Fruit fly (Drosophila melanogaster) whole organism, embryonic: ENCODE data around the gene Plzf.

Experiments used
- ATbp ChIP-seq: fragments of 200-800 bp; sonication (Bioruptor generic); optimal IDR thresholded peaks from 2 replicates; lab custom pipeline; 2017; ENCODE audit warnings: missing biosample characterization, mild to moderate bottlenecking, missing genetic modification characterization, missing genetic modification reagents
- CG1024 ChIP-seq: fragments of 200-800 bp; sonication (Bioruptor generic); IDR thresholded peaks from 2 replicates; pipeline ENCODE4 v1.3.6; 2022; ENCODE audit warnings: missing biosample characterization, missing genetic modification characterization
- CG10321 ChIP-seq: fragments of 200-800 bp; sonication (Bioruptor generic); IDR thresholded peaks from 2 replicates; pipeline ENCODE4 v1.3.6; 2022; ENCODE audit warnings: missing biosample characterization, missing genetic modification characterization
- CG10979 ChIP-seq: fragments of 200-800 bp; sonication (Bioruptor generic); optimal IDR thresholded peaks from 2 replicates; lab custom pipeline; 2018; ENCODE audit warnings: missing biosample characterization, mild to moderate bottlenecking, missing genetic modification characterization, moderate library complexity
- CG11085 ChIP-seq: fragments of 200-800 bp; sonication (Bioruptor generic); IDR thresholded peaks from 2 replicates; pipeline ENCODE4 v1.3.6; 2022; ENCODE audit warnings: missing biosample characterization, missing genetic modification characterization
- CG11398 ChIP-seq: fragments of 200-800 bp; sonication (Bioruptor generic); optimal IDR thresholded peaks from 2 replicates; lab custom pipeline; 2016; ENCODE audit warnings: missing biosample characterization, missing genetic modification characterization
- CG12744 ChIP-seq: fragments of 200-800 bp; sonication (Bioruptor generic); optimal IDR thresholded peaks from 2 replicates; lab custom pipeline; 2016; ENCODE audit warnings: missing biosample characterization, missing genetic modification characterization
- CG1529 ChIP-seq: fragments of 200-800 bp; sonication (Bioruptor generic); optimal IDR thresholded peaks from 3 replicates; lab custom pipeline; 2018; ENCODE audit warnings: missing biosample characterization, missing genetic modification characterization
- CG15479 ChIP-seq: fragments of 200-800 bp; sonication (Bioruptor generic); optimal IDR thresholded peaks from 3 replicates; lab custom pipeline; 2019; ENCODE audit warnings: missing biosample characterization, mild to moderate bottlenecking, missing genetic modification characterization, moderate library complexity
- CG15601 ChIP-seq: fragments of 200-800 bp; sonication (Bioruptor generic); optimal IDR thresholded peaks from 3 replicates; lab custom pipeline; 2019; ENCODE audit warnings: missing biosample characterization, mild to moderate bottlenecking, missing genetic modification characterization, moderate library complexity
- CG16815 ChIP-seq: fragments of 200-800 bp; sonication (Bioruptor generic); optimal IDR thresholded peaks from 3 replicates; lab custom pipeline; 2017; ENCODE audit warnings: missing biosample characterization, mild to moderate bottlenecking, missing genetic modification characterization
- CG17568 ChIP-seq: fragments of 200-800 bp; sonication (Bioruptor generic); optimal IDR thresholded peaks from 2 replicates; lab custom pipeline; 2018; ENCODE audit warnings: missing biosample characterization, mild to moderate bottlenecking, missing genetic modification characterization, moderate library complexity
- CG1792 ChIP-seq: fragments of 200-800 bp; sonication (Bioruptor generic); optimal IDR thresholded peaks from 2 replicates; lab custom pipeline; 2016; ENCODE audit warnings: missing biosample characterization, missing genetic modification characterization
- CG31224 ChIP-seq: fragments of 200-800 bp; sonication (Bioruptor generic); IDR thresholded peaks from 2 replicates; pipeline ENCODE4 v1.3.6; 2022; ENCODE audit warnings: missing biosample characterization, missing genetic modification characterization
- CG32532 ChIP-seq: fragments of 200-800 bp; sonication (Bioruptor generic); IDR thresholded peaks from 2 replicates; pipeline ENCODE4 v1.3.6; 2022; ENCODE audit warnings: missing biosample characterization, missing genetic modification characterization
- CG9797 ChIP-seq: fragments of 200-800 bp; sonication (Bioruptor generic); optimal IDR thresholded peaks from 3 replicates; lab custom pipeline; 2018; ENCODE audit warnings: missing biosample characterization, mild to moderate bottlenecking, missing genetic modification characterization
- Dip2 ChIP-seq: fragments of 200-800 bp; sonication (Bioruptor generic); IDR thresholded peaks from 2 replicates; pipeline ENCODE4 v1.3.6; 2022; ENCODE audit warnings: missing biosample characterization, missing genetic modification characterization
- Doc3 ChIP-seq: fragments of 200-800 bp; sonication (Bioruptor generic); IDR thresholded peaks from 3 replicates; pipeline ENCODE4 v1.3.6; 2022; ENCODE audit warnings: missing biosample characterization, missing genetic modification characterization; ENCODE audit not compliant: partially characterized antibody
- Dp ChIP-seq: fragments of 200-800 bp; sonication (Bioruptor generic); optimal IDR thresholded peaks from 2 replicates; lab custom pipeline; 2018; ENCODE audit warnings: missing biosample characterization, mild to moderate bottlenecking, missing genetic modification characterization, moderate library complexity
- H2.0 ChIP-seq: fragments of 200-800 bp; sonication (Bioruptor generic); IDR thresholded peaks from 2 replicates; pipeline ENCODE4 v1.3.6; 2022; ENCODE audit warnings: missing biosample characterization, missing genetic modification characterization
- HmgD ChIP-seq: fragments of 200-800 bp; sonication (Bioruptor generic); optimal IDR thresholded peaks from 3 replicates; lab custom pipeline; 2016; ENCODE audit warnings: missing biosample characterization, missing genetic modification characterization
- Hr3 ChIP-seq: fragments of 200-800 bp; sonication (Bioruptor generic); optimal IDR thresholded peaks from 3 replicates; lab custom pipeline; 2016; ENCODE audit warnings: missing biosample characterization, missing genetic modification characterization
- Hr39 ChIP-seq: fragments of >200 bp; optimal IDR thresholded peaks from 2 replicates; lab custom pipeline; 2017
- Mrtf ChIP-seq: fragments of 200-800 bp; sonication (Bioruptor generic); IDR thresholded peaks from 3 replicates; pipeline ENCODE4 v1.3.6; 2022; ENCODE audit warnings: missing biosample characterization, missing genetic modification characterization
- NFAT ChIP-seq: fragments of 200-800 bp; sonication (Bioruptor generic); IDR thresholded peaks from 2 replicates; pipeline ENCODE4 v1.3.6; 2022; ENCODE audit warnings: missing biosample characterization, missing genetic modification characterization
- Neu2 ChIP-seq: fragments of 200-800 bp; sonication (Bioruptor generic); optimal IDR thresholded peaks from 3 replicates; lab custom pipeline; 2016; ENCODE audit warnings: missing biosample characterization, missing genetic modification characterization, borderline replicate concordance
- Scr ChIP-seq: fragments of 200-800 bp; sonication (Bioruptor generic); IDR thresholded peaks from 2 replicates; pipeline ENCODE4 v1.3.6; 2022; ENCODE audit warnings: missing biosample characterization, missing genetic modification characterization; ENCODE audit not compliant: partially characterized antibody
- Trl ChIP-seq, 3 experiments: fragments of >200 bp in 2 of 3; fragments of 200-800 bp in 1 of 3; sonication (Bioruptor generic) in 1 of 3; optimal IDR thresholded peaks; 2 replicates in 1 of 3; 3 replicates in 2 of 3; lab custom pipeline; 2016 to 2017; ENCODE audit warnings: missing biosample characterization in 1 of 3, missing genetic modification characterization in 1 of 3
- ac ChIP-seq: fragments of 200-800 bp; sonication (Bioruptor generic); optimal IDR thresholded peaks from 3 replicates; lab custom pipeline; 2017; ENCODE audit warnings: missing biosample characterization, mild to moderate bottlenecking, missing genetic modification characterization
- bbx ChIP-seq: fragments of 200-800 bp; sonication (Bioruptor generic); IDR thresholded peaks from 2 replicates; pipeline ENCODE4 v1.3.6; 2022; ENCODE audit warnings: missing biosample characterization, missing genetic modification characterization; ENCODE audit not compliant: partially characterized antibody
- cato ChIP-seq: fragments of 200-800 bp; sonication (Bioruptor generic); optimal IDR thresholded peaks from 2 replicates; lab custom pipeline; 2016; ENCODE audit warnings: missing biosample characterization, missing genetic modification characterization, borderline replicate concordance
- chm ChIP-seq: fragments of 200-800 bp; sonication (Bioruptor generic); IDR thresholded peaks from 2 replicates; pipeline ENCODE4 v1.3.6; 2022; ENCODE audit warnings: missing biosample characterization, missing genetic modification characterization
- crp ChIP-seq, 2 experiments: fragments of 200-800 bp; sonication (Bioruptor generic); optimal IDR thresholded peaks; 2 replicates in 1 of 2; 3 replicates in 1 of 2; lab custom pipeline; 2017; ENCODE audit warnings: missing biosample characterization in 2 of 2, missing genetic modification characterization in 2 of 2, mild to moderate bottlenecking in 1 of 2, moderate library complexity in 1 of 2
- cwo ChIP-seq: fragments of 200-800 bp; sonication (Bioruptor generic); optimal IDR thresholded peaks from 3 replicates; lab custom pipeline; 2017; ENCODE audit warnings: missing biosample characterization, missing genetic modification characterization, mild to moderate bottlenecking, moderate library complexity, missing genetic modification reagents
- en ChIP-seq: fragments of 200-800 bp; sonication (Bioruptor generic); optimal IDR thresholded peaks from 2 replicates; lab custom pipeline; 2016; ENCODE audit warnings: missing biosample characterization, missing genetic modification characterization
- ewg ChIP-seq: fragments of 200-800 bp; sonication (Bioruptor generic); optimal IDR thresholded peaks from 3 replicates; lab custom pipeline; 2017; ENCODE audit warnings: mild to moderate bottlenecking, missing biosample characterization, missing genetic modification reagents, missing genetic modification characterization
- gce ChIP-seq: fragments of 200-800 bp; sonication (Bioruptor generic); IDR thresholded peaks from 3 replicates; pipeline ENCODE4 v1.3.6; 2022; ENCODE audit warnings: missing biosample characterization, missing genetic modification characterization
- insv ChIP-seq, 2 experiments: fragments of 200-800 bp; sonication (Bioruptor generic); optimal IDR thresholded peaks; 3 replicates each; lab custom pipeline; 2016 to 2018; ENCODE audit warnings: missing biosample characterization in 2 of 2, missing genetic modification characterization in 2 of 2
- ken ChIP-seq: fragments of 200-800 bp; sonication (Bioruptor generic); IDR thresholded peaks from 3 replicates; pipeline ENCODE4 v1.3.6; 2022; ENCODE audit warnings: missing biosample characterization, missing genetic modification characterization
- lilli ChIP-seq: fragments of 200-800 bp; sonication (Bioruptor generic); optimal IDR thresholded peaks from 3 replicates; lab custom pipeline; 2016; ENCODE audit warnings: missing biosample characterization, missing genetic modification characterization
- mirr ChIP-seq: fragments of 200-800 bp; sonication (Bioruptor generic); optimal IDR thresholded peaks from 3 replicates; lab custom pipeline; 2018; ENCODE audit warnings: missing biosample characterization, mild to moderate bottlenecking, missing genetic modification characterization
- nerfin-1 ChIP-seq: fragments of 200-800 bp; sonication (Bioruptor generic); optimal IDR thresholded peaks from 3 replicates; lab custom pipeline; 2019; ENCODE audit warnings: missing biosample characterization, mild to moderate bottlenecking, missing genetic modification characterization, moderate library complexity
- pan ChIP-seq, 4 experiments: fragments of >200 bp in 3 of 4; fragments of 200-800 bp in 1 of 4; sonication (Bioruptor generic) in 1 of 4; optimal IDR thresholded peaks in 3 of 4; IDR thresholded peaks in 1 of 4; 2 replicates each; pipeline versions ENCODE4 v1.3.6 to Lab custom; 2017 to 2022; ENCODE audit warnings: missing biosample characterization in 2 of 4, missing genetic modification characterization in 2 of 4, mixed read lengths in 1 of 4
- peb ChIP-seq: fragments of 200-800 bp; sonication (Bioruptor generic); IDR thresholded peaks from 2 replicates; pipeline ENCODE4 v1.3.6; 2022; ENCODE audit warnings: missing biosample characterization, missing genetic modification characterization
- sna ChIP-seq: fragments of 200-800 bp; sonication (Bioruptor generic); IDR thresholded peaks from 2 replicates; pipeline ENCODE4 v1.3.6; 2022; ENCODE audit warnings: missing biosample characterization, missing genetic modification characterization; ENCODE audit not compliant: partially characterized antibody
- tll ChIP-seq, 2 experiments: fragments of 200-800 bp in 1 of 2; fragments of >200 bp in 1 of 2; sonication (Bioruptor generic) in 1 of 2; optimal IDR thresholded peaks; 2 replicates each; lab custom pipeline; 2017 to 2019; ENCODE audit warnings: missing biosample characterization in 2 of 2, missing genetic modification characterization in 2 of 2, mild to moderate bottlenecking in 1 of 2, moderate library complexity in 1 of 2
- unpg ChIP-seq: fragments of 200-800 bp; sonication (Bioruptor generic); optimal IDR thresholded peaks from 3 replicates; lab custom pipeline; 2018; ENCODE audit warnings: missing biosample characterization, mild to moderate bottlenecking, missing genetic modification characterization, moderate library complexity
- wek ChIP-seq: fragments of 200-800 bp; sonication (Bioruptor generic); optimal IDR thresholded peaks from 3 replicates; lab custom pipeline; 2018; ENCODE audit warnings: missing biosample characterization, mild to moderate bottlenecking, missing genetic modification characterization, moderate library complexity
- zen2 ChIP-seq: fragments of 200-800 bp; sonication (Bioruptor generic); IDR thresholded peaks from 3 replicates; pipeline ENCODE4 v1.3.6; 2022; ENCODE audit warnings: missing biosample characterization, missing genetic modification characterization; ENCODE audit not compliant: partially characterized antibody
- zfh1 ChIP-seq: fragments of 200-800 bp; sonication (Bioruptor generic); IDR thresholded peaks from 3 replicates; pipeline ENCODE4 v1.3.6; 2022; ENCODE audit warnings: missing biosample characterization, missing genetic modification characterization

The Plzf gene

dm6 chr2L:12020735-12021134 is 28.0 kb downstream of the Plzf start, which contains the start of gene Wdr81 (continued):
- TF ChIP-seq CG31224 (GFP tag; lab: Robert Waterston, UW) (no peak), CG1792 (GFP tag; lab: Kevin White, UChicago) (no peak), unpg (GFP tag; lab: Kevin White, UChicago) (no peak), sna (GFP tag; lab: Robert Waterston, UW) (no peak), ac (GFP tag; lab: Kevin White, UChicago) (no peak), chm (no peak), tll (GFP tag; optimal IDR thresholded peaks at IDR 0.05; lab: Kevin White, UChicago) (no peak), CG15479 (GFP tag; lab: Kevin White, UChicago) (no peak), bbx (GFP tag; lab: Robert Waterston, UW) (no peak; the same call in 1 of the 2 replicates), Hr39 (lab: Kevin White, UChicago) (no peak), CG11085 (GFP tag; lab: Robert Waterston, UW) (no peak), CG10979 (no peak), cwo (GFP tag; lab: Kevin White, UChicago) (no peak), Dip2 (GFP tag; lab: Robert Waterston, UW) (no peak), cato (GFP tag; lab: Kevin White, UChicago) (no peak), CG11398 (GFP tag; lab: Kevin White, UChicago) (no peak), Hr3 (no peak), CG15601 (tag; lab: Kevin White, UChicago) (no peak), CG12744 (GFP tag; lab: Kevin White, UChicago) (no peak), HmgD (GFP tag; lab: Kevin White, UChicago) (no peak), NFAT (no peak), ATbp (GFP tag; lab: Kevin White, UChicago) (no peak), Trl (optimal IDR thresholded peaks at IDR 0.05; lab: Kevin White, UChicago) (no peak), Trl (GFP tag; optimal IDR thresholded peaks at IDR 0.05; lab: Kevin White, UChicago) (no peak), Mrtf (GFP tag; lab: Robert Waterston, UW) (no peak), Neu2 (GFP tag; lab: Kevin White, UChicago) (no peak), CG17568 (GFP tag; lab: Kevin White, UChicago) (no peak), Doc3 (no peak), peb (GFP tag; lab: Robert Waterston, UW) (no peak), wek (GFP tag; lab: Kevin White, UChicago) (peak; percentile 48), nerfin-1 (no peak), CG16815 (GFP tag; lab: Kevin White, UChicago) (no peak), CG32532 (GFP tag; lab: Robert Waterston, UW) (no peak), crp (GFP tag; optimal IDR thresholded peaks at IDR 0.05; lab: Kevin White, UChicago) (peak; percentile 76 to 93), pan (optimal IDR thresholded peaks at IDR 0.05; lab: Kevin White, UChicago) (no peak), pan (GFP tag; optimal IDR thresholded peaks at IDR 0.05 in 1 of 2, IDR thresholded peaks at IDR 0.05 in 1 of 2) (no peak), zen2 (GFP tag; lab: Robert Waterston, UW) (no peak), Dp (GFP tag; lab: Kevin White, UChicago) (peak; percentile 96), ewg (GFP tag; lab: Kevin White, UChicago) (no peak), en (GFP tag; lab: Kevin White, UChicago) (no peak), zfh1 (GFP tag; lab: Robert Waterston, UW) (no peak), Scr (GFP tag; lab: Robert Waterston, UW) (no peak), gce (no peak), mirr (GFP tag; lab: Kevin White, UChicago) (no peak), ken (GFP tag; lab: Robert Waterston, UW) (no peak), insv (GFP tag; optimal IDR thresholded peaks at IDR 0.05; lab: Kevin White, UChicago) (no peak), CG10321 (GFP tag; lab: Robert Waterston, UW) (0 out of 2 replicates have a peak, but pooled peaks have one; percentile 17), lilli (no peak), CG1024 (GFP tag; lab: Robert Waterston, UW) (no peak), H2.0 (GFP tag; lab: Robert Waterston, UW) (no peak), CG1529 (GFP tag; lab: Kevin White, UChicago) (no peak), CG9797 (GFP tag; lab: Kevin White, UChicago) (peak; percentile 58)
